Comparison of ENCODE assay signal across 1 worm cellular context in genomic region chrIV:16483273-16484204, ce11.
TF ChIP-seq lines count a peak whose summit lies in the region.

No protein-coding gene starts in this region.

TF ChIP-seq in whole organism, L1 larva, 84 proteins besides CTCF, POLR2A, EP300 and RAD21 (continued from another document):
- TF ChIP-seq pax-3 (tag; optimal IDR thresholded peaks at IDR 0.05; lab: Kevin White, UChicago), result no peak
- no peak for TF ChIP-seq zag-1 (tag; optimal IDR thresholded peaks at IDR 0.05; lab: Kevin White, UChicago)
- TF ChIP-seq hpl-2 (GFP tag; optimal IDR thresholded peaks at IDR 0.05; lab: Kevin White, UChicago), result no peak
- no peak for TF ChIP-seq fkh-4 (tag; optimal IDR thresholded peaks at IDR 0.05; lab: Kevin White, UChicago; ENCODE audit: borderline replicate concordance)
- no peak for TF ChIP-seq egl-13 (tag; optimal IDR thresholded peaks at IDR 0.05; lab: Kevin White, UChicago)
- no peak for TF ChIP-seq elt-2 (tag; optimal IDR thresholded peaks at IDR 0.05; lab: Kevin White, UChicago)
- no peak for TF ChIP-seq lin-39 (tag; optimal IDR thresholded peaks at IDR 0.05; lab: Kevin White, UChicago)
- TF ChIP-seq alr-1 (tag; optimal IDR thresholded peaks at IDR 0.05; lab: Kevin White, UChicago; ENCODE audit: borderline replicate concordance), result no peak
